Fruit fly (Drosophila melanogaster): Measurements from ENCODE around the gene CDK2AP1.
A peak's percentile ranks its signal among the peaks of the same experiment; 100 is the strongest.

CDK2AP1 gene

DNA sequence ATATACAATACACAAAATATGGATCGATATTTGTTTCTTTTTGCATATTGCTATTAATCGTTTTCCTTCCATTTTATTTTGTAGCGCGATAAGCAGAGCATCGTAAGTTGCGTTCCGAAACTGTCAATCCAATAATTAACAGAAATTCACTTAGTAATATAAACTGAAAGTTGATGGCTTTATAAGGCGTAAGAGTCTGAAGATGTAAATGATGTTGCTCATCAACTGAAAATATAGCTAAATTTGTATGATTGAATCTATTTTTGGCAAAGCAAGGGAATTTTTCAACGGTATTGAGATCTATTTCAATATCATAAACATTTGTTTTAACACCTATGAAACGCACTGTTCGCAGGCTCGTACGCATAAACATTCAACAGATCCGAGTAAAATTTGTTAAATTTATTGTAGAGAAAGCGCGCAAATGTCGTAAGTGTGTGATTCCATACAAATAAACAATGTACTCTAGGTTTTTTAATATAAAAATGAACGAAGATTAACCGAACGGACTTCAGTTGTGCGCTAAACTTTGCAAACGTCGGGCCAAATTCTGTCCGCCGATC is 48.8 kb upstream of the CDK2AP1 start, which contains the start of gene Vago:
Gene Vago (plus strand): TSS at position 513 of the 563 bp plus-strand sequence.
- TF ChIP-seq CG34376 (GFP tag; optimal IDR thresholded peaks at IDR 0.05) = no peak
- no peak for TF ChIP-seq CG2129 (GFP tag; IDR thresholded peaks at IDR 0.05; ENCODE audit: partially characterized antibody)
- TF ChIP-seq Chrac-16 (GFP tag; optimal IDR thresholded peaks at IDR 0.05) = no peak
- TF ChIP-seq CG2678 (tag; optimal IDR thresholded peaks at IDR 0.05) = peak; percentile 14
- TF ChIP-seq CG11695 (GFP tag; IDR thresholded peaks at IDR 0.05) = 0 out of 3 replicates have a peak, but pooled peaks have one; percentile 30
- TF ChIP-seq row (GFP tag; IDR thresholded peaks at IDR 0.05) = 0 out of 3 replicates have a peak, but pooled peaks have one; percentile 15

DNA sequence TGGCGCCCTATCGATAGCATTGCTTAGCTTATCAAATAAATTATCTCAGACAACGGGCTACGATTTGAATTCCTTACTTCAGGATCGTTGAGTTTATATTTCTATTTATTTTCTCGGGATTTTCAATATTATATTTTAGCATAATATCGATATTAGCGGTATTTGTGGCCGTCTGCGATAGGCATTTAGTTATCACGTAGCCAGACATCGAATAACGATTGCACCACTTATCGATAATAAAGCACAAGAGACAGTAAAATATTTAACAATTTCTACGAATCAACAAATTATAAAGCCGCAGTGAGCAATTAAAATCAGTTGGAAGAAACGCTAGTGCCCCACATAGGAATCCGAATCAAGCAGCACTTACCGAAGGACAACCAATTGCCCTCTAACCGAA is 47.5 kb upstream of the CDK2AP1 start, which contains the start of gene CG2076:
Gene CG2076 (plus strand): TSS at position 50 of the 400 bp plus-strand sequence.
- TF ChIP-seq wek (GFP tag; optimal IDR thresholded peaks at IDR 0.05) (peak; percentile 91), CG12391 (tag; optimal IDR thresholded peaks at IDR 0.05) (peak; percentile 4), CG11695 (GFP tag; IDR thresholded peaks at IDR 0.05) (no peak), CG9727 (GFP tag; optimal IDR thresholded peaks at IDR 0.05) (no peak), CG12769 (tag; optimal IDR thresholded peaks at IDR 0.05) (no peak), nerfin-2 (GFP tag; IDR thresholded peaks at IDR 0.05; ENCODE audit: partially characterized antibody) (peak; percentile 97), Sry-δ (GFP tag; optimal IDR thresholded peaks at IDR 0.05) (peak; percentile 58), ato (GFP tag; IDR thresholded peaks at IDR 0.05; ENCODE audit: partially characterized antibody) (peak; percentile 83), en (GFP tag; optimal IDR thresholded peaks at IDR 0.05) (no peak), CG3847 (GFP tag; IDR thresholded peaks at IDR 0.05) (no peak), hkb (optimal IDR thresholded peaks at IDR 0.05) (no peak), hkb (GFP tag; IDR thresholded peaks at IDR 0.05) (no peak), Sox100B (GFP tag; optimal IDR thresholded peaks at IDR 0.05) (no peak), bsh (GFP tag; optimal IDR thresholded peaks at IDR 0.05) (no peak), chinmo (GFP tag; IDR thresholded peaks at IDR 0.05; ENCODE audit: partially characterized antibody) (peak; percentile 81; the same call in 3 of the 4 replicates), CG6654 (GFP tag; optimal IDR thresholded peaks at IDR 0.05) (no peak), sima (GFP tag; optimal IDR thresholded peaks at IDR 0.05) (no peak), tup (GFP tag; optimal IDR thresholded peaks at IDR 0.05) (no peak), Ets97D (GFP tag; optimal IDR thresholded peaks at IDR 0.05) (no peak), Mes4 (GFP tag; optimal IDR thresholded peaks at IDR 0.05) (no peak), CG8924 (tag; optimal IDR thresholded peaks at IDR 0.05) (no peak), vnd (GFP tag; IDR thresholded peaks at IDR 0.05; ENCODE audit: partially characterized antibody) (peak; percentile 92), CG43689 (GFP tag; IDR thresholded peaks at IDR 0.05) (no peak), unc-4 (GFP tag; IDR thresholded peaks at IDR 0.05; ENCODE audit: partially characterized antibody) (peak; percentile 84), stwl (tag; optimal IDR thresholded peaks at IDR 0.05) (peak; percentile 65), ap (GFP tag; IDR thresholded peaks at IDR 0.05) (no peak), pho (GFP tag; optimal IDR thresholded peaks at IDR 0.05) (no peak), E2f1 (GFP tag; IDR thresholded peaks at IDR 0.05) (no peak), usp (GFP tag; optimal IDR thresholded peaks at IDR 0.05) (no peak), ci (GFP tag; IDR thresholded peaks at IDR 0.05) (no peak), fd3F (GFP tag; optimal IDR thresholded peaks at IDR 0.05) (no peak), zen2 (GFP tag; IDR thresholded peaks at IDR 0.05; ENCODE audit: partially characterized antibody) (peak; percentile 87; the same call in 2 of the 3 replicates), sna (GFP tag; IDR thresholded peaks at IDR 0.05; ENCODE audit: partially characterized antibody) (peak; percentile 93), CG11247 (GFP tag; IDR thresholded peaks at IDR 0.05) (no peak), Med (GFP tag) (peak; percentile 24), sens (GFP tag) (peak; percentile 41), gfzf (GFP tag; optimal IDR thresholded peaks at IDR 0.05) (peak; percentile 14), HLH3B (GFP tag; IDR thresholded peaks at IDR 0.05) (no peak), nmo (GFP tag; optimal IDR thresholded peaks at IDR 0.05) (peak; percentile 22), CG17912 (GFP tag; optimal IDR thresholded peaks at IDR 0.05) (no peak), Atf6 (GFP tag; IDR thresholded peaks at IDR 0.05) (no peak), CG18262 (tag; optimal IDR thresholded peaks at IDR 0.05) (no peak), HmgZ (tag; optimal IDR thresholded peaks at IDR 0.05) (no peak)

Measured in whole organism, embryonic.